Worm (Caenorhabditis elegans) whole organism, L4 larva: ENCODE results near the gene F26A10.2.
A peak's percentile ranks its signal among the peaks of the same experiment; 100 is the strongest.

Source experiments
- F10B5.3 ChIP-seq: sonication (generic microtip); optimal IDR thresholded peaks from 2 replicates; lab custom pipeline; 2016; ENCODE audit warnings: mild to moderate bottlenecking, missing genetic modification characterization, missing compliant biosample characterization
- ces-1 ChIP-seq: fragments of 150-350 bp; sonication (generic microtip); optimal IDR thresholded peaks from 4 replicates; lab custom pipeline; 2014; ENCODE audit warnings: missing biosample characterization, missing genetic modification reagents, missing genetic modification characterization
- php-3 ChIP-seq: fragments of 200-800 bp; sonication (Bioruptor generic); IDR thresholded peaks from 2 replicates; pipeline ENCODE4 v1.3.6; 2022; ENCODE audit warnings: missing genetic modification reagents, missing genetic modification characterization, missing compliant biosample characterization
- unc-62 ChIP-seq, 3 experiments: fragments of 150-350 bp in 1 of 3; sonication (generic microtip); optimal IDR thresholded peaks in 2 of 3; peaks in 1 of 3; 1 replicate in 1 of 3; 2 replicates in 2 of 3; lab custom pipeline; 2014 to 2017; ENCODE audit warnings: missing biosample characterization in 3 of 3, missing genetic modification characterization in 3 of 3, missing genetic modification reagents in 3 of 3, missing genotype in 1 of 3
- zag-1 ChIP-seq: fragments of 150-350 bp; optimal IDR thresholded peaks from 2 replicates; lab custom pipeline; 2014; ENCODE audit warnings: missing biosample characterization, missing genetic modification characterization

Gene F26A10.2

DNA sequence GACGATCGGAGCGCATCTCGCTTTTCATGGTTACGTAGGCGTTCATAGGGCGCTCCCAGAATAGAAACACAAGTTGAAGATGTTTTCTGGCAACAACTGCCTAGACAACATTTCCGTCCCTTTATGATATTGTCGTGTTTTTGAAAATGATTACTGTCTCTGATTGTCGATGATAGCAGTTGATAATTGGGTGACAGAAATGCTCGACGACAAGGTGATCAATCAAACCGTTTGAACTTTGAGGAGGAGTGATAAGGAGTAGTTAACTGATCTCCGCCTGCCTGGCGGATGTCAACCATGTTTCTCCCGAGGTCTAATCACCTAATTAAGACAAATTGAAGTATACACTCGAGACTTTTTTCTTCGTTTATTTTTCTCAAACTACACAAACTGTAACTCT lies 61.3 kb downstream of the F26A10.2 start:
- TF ChIP-seq zag-1 (tag; lab: Kevin White, UChicago), result no peak
- no peak for TF ChIP-seq ces-1 (GFP tag; lab: Kevin White, UChicago)
- TF ChIP-seq unc-62 (GFP tag; optimal IDR thresholded peaks at IDR 0.05 in 1 of 2; lab: Kevin White, UChicago), result peak in 1 of 2 experiments; percentile 95
- no peak for TF ChIP-seq unc-62 (tag; optimal IDR thresholded peaks at IDR 0.05; lab: Kevin White, UChicago)
- no peak for TF ChIP-seq php-3 (GFP tag; lab: Robert Waterston, UW)
- TF ChIP-seq, all 104 proteins: peak for 1

DNA sequence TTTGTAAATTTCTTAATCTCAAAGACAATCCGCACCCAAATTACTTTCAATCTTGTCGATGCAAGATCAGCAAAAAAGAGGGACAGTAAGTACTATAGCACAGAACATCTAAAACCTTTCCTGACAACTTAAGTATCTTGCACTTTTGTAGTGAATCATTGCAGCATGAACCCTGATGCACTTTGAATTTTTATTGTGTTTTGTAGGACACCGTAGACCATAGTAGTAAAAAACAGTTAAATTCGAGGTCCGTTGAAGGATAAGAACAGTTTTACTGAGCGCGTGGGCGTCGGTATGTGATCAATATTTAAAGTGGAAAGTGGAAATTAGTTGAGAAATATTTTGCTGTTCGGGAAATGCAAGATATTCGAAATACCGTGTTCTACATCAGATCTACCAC lies 63.0 kb downstream of the F26A10.2 start:
- no peak for TF ChIP-seq F10B5.3 (tag; lab: Kevin White, UChicago)
- TF ChIP-seq unc-62 (GFP tag; optimal IDR thresholded peaks at IDR 0.05 in 1 of 2; lab: Kevin White, UChicago), result peak in 1 of 2 experiments; percentile 91
- TF ChIP-seq unc-62 (tag; optimal IDR thresholded peaks at IDR 0.05; lab: Kevin White, UChicago), result no peak
